Worm (Caenorhabditis elegans) whole organism, L3 larva: Measurements from ENCODE around the gene srh-172.

Source experiments
- elt-1 ChIP-seq: fragments of 150-350 bp; optimal IDR thresholded peaks from 2 replicates; lab custom pipeline; 2014; ENCODE audit warnings: missing biosample characterization, missing genetic modification characterization
- nhr-76 ChIP-seq: fragments of 150-350 bp; sonication (generic microtip); optimal IDR thresholded peaks from 5 replicates; lab custom pipeline; 2014; ENCODE audit warnings: missing biosample characterization, missing genetic modification characterization
- ztf-4 ChIP-seq: fragments of 150-350 bp; optimal IDR thresholded peaks from 2 replicates; lab custom pipeline; 2014; ENCODE audit warnings: missing biosample characterization, missing genetic modification characterization

DNA sequence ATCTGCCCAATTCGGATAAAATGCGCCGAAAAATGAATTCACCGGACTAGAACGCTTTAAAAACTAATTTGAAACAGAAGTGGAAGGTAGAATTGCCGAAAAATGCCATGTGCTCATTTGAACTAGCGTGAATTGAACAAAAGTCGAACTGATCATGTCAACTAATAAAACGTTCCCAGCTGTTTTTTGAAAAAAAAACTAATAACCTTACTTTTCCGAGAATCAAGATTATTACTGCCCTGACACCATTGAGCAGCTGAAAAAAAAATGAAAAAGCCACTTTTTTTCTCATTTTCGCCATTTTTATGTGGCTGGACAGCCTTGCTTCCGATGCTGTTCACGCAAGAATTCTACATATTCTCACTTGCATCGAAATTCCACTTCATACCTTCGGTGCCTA lies 14.1 kb downstream of the srh-172 start, which contains the start of gene srh-173:
- TF ChIP-seq ztf-4 (tag; lab: Kevin White, UChicago) (no peak), elt-1 (no peak), nhr-76 (tag; lab: Kevin White, UChicago) (no peak)
